Worm (Caenorhabditis elegans): ENCODE data around the gene exos-7.

exos-7 gene

ce11 chrV:20789105-20789504, 49.6 kb upstream of the exos-7 start, which contains the start of gene tpan-1 (continued):
- no peak for TF ChIP-seq arid-1 (GFP tag; conservative IDR thresholded peaks at IDR 0.05)
- no peak for TF ChIP-seq daf-8 (GFP tag; IDR thresholded peaks at IDR 0.05)
- peak; percentile 32 for TF ChIP-seq nhr-11 (tag; optimal IDR thresholded peaks at IDR 0.05)
- no peak for TF ChIP-seq dve-1 (tag; optimal IDR thresholded peaks at IDR 0.05; ENCODE audit: insufficient read depth)
- peak; percentile 78 for TF ChIP-seq aha-1 (tag)
- no peak for TF ChIP-seq pqm-1 (tag; optimal IDR thresholded peaks at IDR 0.05)
- no peak for TF ChIP-seq sdz-12 (GFP tag; optimal IDR thresholded peaks at IDR 0.05)
- no peak for TF ChIP-seq Y5F2A.4 (GFP tag; optimal IDR thresholded peaks at IDR 0.05)
- TF ChIP-seq nhr-25 (tag; optimal IDR thresholded peaks at IDR 0.05; ENCODE audit: borderline replicate concordance, insufficient read depth): no peak
- 0 out of 2 replicates have a peak, but pooled peaks have one; percentile 38 for TF ChIP-seq dmd-9 (GFP tag; IDR thresholded peaks at IDR 0.05)
- no peak for TF ChIP-seq Y105C5A.15 (GFP tag; IDR thresholded peaks at IDR 0.05)
- TF ChIP-seq tra-1 (GFP tag; IDR thresholded peaks at IDR 0.05): no peak
- no peak for TF ChIP-seq nhr-76 (tag; optimal IDR thresholded peaks at IDR 0.05)
- TF ChIP-seq snpc-1.2 (GFP tag; IDR thresholded peaks at IDR 0.05): no peak
- no peak for TF ChIP-seq spr-3 (GFP tag; optimal IDR thresholded peaks at IDR 0.05)
- TF ChIP-seq dmd-6 (GFP tag; IDR thresholded peaks at IDR 0.05): 0 out of 2 replicates have a peak, but pooled peaks have one; percentile 20
- TF ChIP-seq jun-1 (tag; optimal IDR thresholded peaks at IDR 0.05): no peak
- TF ChIP-seq lin-13 (GFP tag; optimal IDR thresholded peaks at IDR 0.05): no peak
- TF ChIP-seq pha-4 (GFP tag; IDR thresholded peaks at IDR 0.05): no peak; the same call in 1 of the 2 replicates
- TF ChIP-seq pha-4 (tag; optimal IDR thresholded peaks at IDR 0.05): no peak
- no peak for TF ChIP-seq nhr-77 (tag; optimal IDR thresholded peaks at IDR 0.05)
- no peak for TF ChIP-seq lin-29 (GFP tag; IDR thresholded peaks at IDR 0.05)
- peak; percentile 42 for TF ChIP-seq hlh-30 (tag; optimal IDR thresholded peaks at IDR 0.05; ENCODE audit: insufficient read depth)
- TF ChIP-seq fos-1 (tag; optimal IDR thresholded peaks at IDR 0.05): no peak
- TF ChIP-seq lim-7 (GFP tag; IDR thresholded peaks at IDR 0.05): no peak
- TF ChIP-seq egl-27 (tag; optimal IDR thresholded peaks at IDR 0.05): no peak
- TF ChIP-seq mdl-1 (tag; optimal IDR thresholded peaks at IDR 0.05): peak in 1 of 2 experiments; percentile 82
- no peak for TF ChIP-seq Y75B8A.6 (GFP tag; IDR thresholded peaks at IDR 0.05)
- TF ChIP-seq nhr-111 (GFP tag; optimal IDR thresholded peaks at IDR 0.05): no peak
- peak in 1 of 2 experiments; percentile 67 for TF ChIP-seq lsy-2 (tag; optimal IDR thresholded peaks at IDR 0.05)
- no peak for TF ChIP-seq zfp-2 (tag; optimal IDR thresholded peaks at IDR 0.05)
- no peak for TF ChIP-seq mdt-29 (GFP tag; IDR thresholded peaks at IDR 0.05)
- TF ChIP-seq Y48G9A.11 (GFP tag; IDR thresholded peaks at IDR 0.05): no peak
- peak in 1 of 2 experiments; percentile 85 for TF ChIP-seq unc-62 (GFP tag; optimal IDR thresholded peaks at IDR 0.05 in 1 of 2)
- no peak for TF ChIP-seq unc-62 (tag; optimal IDR thresholded peaks at IDR 0.05)
- no peak for TF ChIP-seq mxl-2 (GFP tag; conservative IDR thresholded peaks at IDR 0.05)
- TF ChIP-seq daf-12 (tag; optimal IDR thresholded peaks at IDR 0.05): no peak
- TF ChIP-seq ceh-82 (tag; optimal IDR thresholded peaks at IDR 0.05): no peak
- TF ChIP-seq aly-2 (tag; optimal IDR thresholded peaks at IDR 0.05): no peak
- TF ChIP-seq snpc-4 (tag; optimal IDR thresholded peaks at IDR 0.05): no peak
- TF ChIP-seq hlh-11 (tag; optimal IDR thresholded peaks at IDR 0.05): no peak
- TF ChIP-seq ceh-62 (tag; optimal IDR thresholded peaks at IDR 0.05): no peak
- no peak for TF ChIP-seq lin-39 (tag; optimal IDR thresholded peaks at IDR 0.05)
- TF ChIP-seq nhr-48 (tag; optimal IDR thresholded peaks at IDR 0.05): no peak
- peak; percentile 3 for TF ChIP-seq F37D6.2 (tag; optimal IDR thresholded peaks at IDR 0.05)
- TF ChIP-seq spr-1 (tag; optimal IDR thresholded peaks at IDR 0.05): no peak
- TF ChIP-seq ama-1 (optimal IDR thresholded peaks at IDR 0.05): no peak
- no peak for TF ChIP-seq dpl-1 (GFP tag; optimal IDR thresholded peaks at IDR 0.05)
- no peak for TF ChIP-seq F10B5.3 (tag; optimal IDR thresholded peaks at IDR 0.05)
- TF ChIP-seq saeg-2 (GFP tag; IDR thresholded peaks at IDR 0.05): peak; percentile 50; the same call in 1 of the 2 replicates
- no peak for TF ChIP-seq madf-5 (GFP tag; IDR thresholded peaks at IDR 0.05)
- TF ChIP-seq cey-2 (tag; optimal IDR thresholded peaks at IDR 0.05; ENCODE audit: borderline replicate concordance, insufficient read depth): no peak

Data from whole organism, L4 larva.